Fruit fly (Drosophila melanogaster) whole organism, adult: Measurements from ENCODE around the gene CstF50.

Source experiments
- CG7045 ChIP-seq: fragments of 200-800 bp; sonication (Bioruptor generic); optimal IDR thresholded peaks from 2 replicates; lab custom pipeline; 2017; ENCODE audit warnings: missing biosample characterization, mild to moderate bottlenecking, missing genetic modification characterization
- Crg-1 ChIP-seq: fragments of 200-800 bp; sonication (Bioruptor generic); optimal IDR thresholded peaks from 2 replicates; lab custom pipeline; 2016; ENCODE audit warnings: missing biosample characterization, missing genetic modification characterization
- Hr96 ChIP-seq: fragments of 200-800 bp; sonication (Bioruptor generic); optimal IDR thresholded peaks from 2 replicates; lab custom pipeline; 2016; ENCODE audit warnings: missing biosample characterization, missing genetic modification characterization
- bab1 ChIP-seq: fragments of 200-800 bp; sonication (Bioruptor generic); optimal IDR thresholded peaks from 3 replicates; lab custom pipeline; 2019; ENCODE audit warnings: missing biosample characterization, mild to moderate bottlenecking, missing genetic modification characterization, moderate library complexity
- kay ChIP-seq: fragments of 200-800 bp; sonication (Bioruptor generic); peaks from one replicate; lab custom pipeline; 2016; ENCODE audit warnings: missing biosample characterization, missing genetic modification characterization, borderline replicate concordance
- ovo ChIP-seq: fragments of 200-800 bp; sonication (Bioruptor generic); optimal IDR thresholded peaks from 2 replicates; lab custom pipeline; 2016; ENCODE audit warnings: missing biosample characterization, missing genetic modification characterization
- pad ChIP-seq: fragments of 200-800 bp; sonication (Bioruptor generic); optimal IDR thresholded peaks from 3 replicates; lab custom pipeline; 2017; ENCODE audit warnings: missing biosample characterization, missing genetic modification characterization, mild to moderate bottlenecking, moderate library complexity, missing genetic modification reagents
- tj ChIP-seq: fragments of 200-800 bp; sonication (Bioruptor generic); optimal IDR thresholded peaks from 3 replicates; lab custom pipeline; 2017; ENCODE audit warnings: missing biosample characterization, mild to moderate bottlenecking, missing genetic modification characterization, moderate library complexity
- toe ChIP-seq: fragments of 200-800 bp; sonication (Bioruptor generic); optimal IDR thresholded peaks from 2 replicates; lab custom pipeline; 2016; ENCODE audit warnings: missing biosample characterization, missing genetic modification characterization

DNA sequence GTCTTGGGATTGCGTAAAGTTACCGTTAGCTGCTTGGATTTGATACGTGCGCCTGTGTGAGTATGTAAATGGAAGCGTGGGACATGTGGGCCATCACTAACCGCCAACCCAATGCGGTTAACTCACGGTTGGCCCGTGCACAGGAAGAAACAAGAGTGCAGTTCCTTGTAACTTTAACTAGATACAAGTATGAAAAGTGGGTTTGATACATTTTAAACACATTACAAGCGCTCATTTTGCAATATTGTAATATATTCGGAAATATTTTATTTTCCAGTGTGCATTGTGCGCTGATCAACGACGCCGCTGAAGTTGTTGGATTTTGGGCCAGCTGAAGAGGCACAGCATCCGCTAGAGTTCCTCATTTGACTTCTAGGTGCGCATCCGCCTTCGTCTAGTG, 49.0 kb downstream of the CstF50 start:
- TF ChIP-seq toe = no peak
- no peak for TF ChIP-seq CG7045 (GFP tag; lab: Kevin White, UChicago)
- TF ChIP-seq ovo (GFP tag; lab: Kevin White, UChicago) = no peak
- no peak for TF ChIP-seq tj (GFP tag; lab: Kevin White, UChicago)
- no peak for TF ChIP-seq pad
- TF ChIP-seq kay (GFP tag; lab: Kevin White, UChicago) = no peak
- no peak for TF ChIP-seq Hr96
- TF ChIP-seq Crg-1 (GFP tag; lab: Kevin White, UChicago) = no peak
- TF ChIP-seq bab1 (GFP tag; lab: Kevin White, UChicago) = no peak
